Worm (Caenorhabditis elegans) whole organism, midembryonic: ENCODE measurements around the gene cox-17.

Source experiments
- T22C8.4 ChIP-seq: fragments of 200-800 bp; sonication (Bioruptor generic); IDR thresholded peaks from 2 replicates; pipeline ENCODE4 v1.3.6; 2022; ENCODE audit warnings: missing genetic modification characterization, missing compliant biosample characterization
- klf-2 ChIP-seq: fragments of 200-800 bp; sonication (Bioruptor generic); conservative IDR thresholded peaks from 2 replicates; pipeline ENCODE4 v1.3.6; 2022; ENCODE audit warnings: missing genetic modification reagents, missing genetic modification characterization, missing compliant biosample characterization
- ref-1 ChIP-seq: fragments of 200-800 bp; sonication (Bioruptor generic); conservative IDR thresholded peaks from 2 replicates; pipeline ENCODE4 v1.3.6; 2022; ENCODE audit warnings: missing genetic modification reagents, missing genetic modification characterization, missing compliant biosample characterization
- tab-1 ChIP-seq: fragments of 200-800 bp; sonication (Bioruptor generic); IDR thresholded peaks from 2 replicates; pipeline ENCODE4 v1.3.6; 2022; ENCODE audit warnings: missing genetic modification characterization, missing compliant biosample characterization
- ztf-23 ChIP-seq: fragments of 200-800 bp; sonication (Bioruptor generic); IDR thresholded peaks from 2 replicates; pipeline ENCODE4 v1.3.6; 2022; ENCODE audit warnings: missing genetic modification reagents, missing genetic modification characterization, missing compliant biosample characterization
- ztf-29 ChIP-seq: fragments of 200-800 bp; sonication (Bioruptor generic); IDR thresholded peaks from 2 replicates; pipeline ENCODE4 v1.3.6; 2022; ENCODE audit warnings: missing genetic modification reagents, missing genetic modification characterization, missing compliant biosample characterization

DNA sequence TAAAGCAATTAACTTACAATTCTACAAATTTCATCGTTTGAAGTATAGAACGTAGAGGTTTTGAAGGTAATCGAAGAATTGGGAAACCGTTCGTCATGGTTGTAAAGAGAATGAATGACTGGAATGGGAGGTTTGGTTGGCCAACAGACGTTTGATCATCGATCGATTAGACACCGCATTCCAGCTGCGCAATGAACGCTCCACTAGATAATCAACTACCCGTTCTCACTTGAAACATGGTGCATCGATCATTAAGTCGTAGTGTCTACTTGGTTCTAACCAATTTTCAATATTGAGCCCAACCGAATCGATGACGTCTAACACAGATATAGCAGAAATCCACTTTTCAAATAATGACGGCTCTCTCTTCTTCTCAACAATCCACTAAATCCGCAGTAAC, 47.7 kb upstream of the cox-17 start, which contains the start of gene fbxb-82:
- no peak for TF ChIP-seq klf-2 (GFP tag; lab: Robert Waterston, UW)
- TF ChIP-seq T22C8.4: no peak
- TF ChIP-seq ref-1 (GFP tag; lab: Robert Waterston, UW): no peak
- TF ChIP-seq ztf-29 (GFP tag; lab: Robert Waterston, UW): no peak
- no peak for TF ChIP-seq ztf-23 (GFP tag; lab: Robert Waterston, UW)
- TF ChIP-seq tab-1: no peak
